Worm (Caenorhabditis elegans): ENCODE data around the gene rcq-5.

rcq-5 gene

ce11 chrIII:4010987-4011386 is 46.8 kb downstream of the rcq-5 start:
- TF ChIP-seq rbr-2 (tag; optimal IDR thresholded peaks at IDR 0.05) (no peak), saeg-2 (GFP tag; IDR thresholded peaks at IDR 0.05) (no peak), nhr-10 (tag; optimal IDR thresholded peaks at IDR 0.05) (no peak), hlh-11 (tag; optimal IDR thresholded peaks at IDR 0.05) (peak; percentile 23), snpc-1.2 (GFP tag; IDR thresholded peaks at IDR 0.05) (no peak), nhr-76 (tag; optimal IDR thresholded peaks at IDR 0.05) (no peak), ceh-20 (GFP tag; IDR thresholded peaks at IDR 0.05) (no peak), pqm-1 (tag; optimal IDR thresholded peaks at IDR 0.05) (peak; percentile 68), R02D3.7 (tag; optimal IDR thresholded peaks at IDR 0.05) (no peak), dve-1 (tag; optimal IDR thresholded peaks at IDR 0.05; ENCODE audit: insufficient read depth) (peak; percentile 23), zip-2 (tag; optimal IDR thresholded peaks at IDR 0.05) (no peak), snpc-4 (tag; optimal IDR thresholded peaks at IDR 0.05) (no peak), mdt-29 (GFP tag; IDR thresholded peaks at IDR 0.05) (no peak), nhr-28 (tag; optimal IDR thresholded peaks at IDR 0.05) (peak; percentile 54), ztf-7 (tag; optimal IDR thresholded peaks at IDR 0.05) (no peak)

- TF ChIP-seq zip-11 (GFP tag; IDR thresholded peaks at IDR 0.05) (no peak), egl-43 (GFP tag; IDR thresholded peaks at IDR 0.05) (peak; percentile 33; the same call in 1 of the 2 replicates), hmg-1.1 (GFP tag; IDR thresholded peaks at IDR 0.05) (0 out of 2 replicates have a peak, but pooled peaks have one; percentile 8), hlh-11 (tag; optimal IDR thresholded peaks at IDR 0.05) (peak; percentile 46), hlh-30 (tag; optimal IDR thresholded peaks at IDR 0.05; ENCODE audit: insufficient read depth) (no peak), lin-15B (tag; optimal IDR thresholded peaks at IDR 0.05) (no peak), rbr-2 (tag; optimal IDR thresholded peaks at IDR 0.05) (no peak), zag-1 (tag; optimal IDR thresholded peaks at IDR 0.05) (no peak), set-16 (GFP tag; IDR thresholded peaks at IDR 0.05) (peak; percentile 40), unc-62 (GFP tag; optimal IDR thresholded peaks at IDR 0.05 in 1 of 2) (peak in 1 of 2 experiments; percentile 98), unc-62 (tag; optimal IDR thresholded peaks at IDR 0.05) (no peak), vab-7 (GFP tag; IDR thresholded peaks at IDR 0.05) (0 out of 2 replicates have a peak, but pooled peaks have one; percentile 17), mes-2 (tag; optimal IDR thresholded peaks at IDR 0.05; ENCODE audit: poor library complexity, severe bottlenecking) (peak; percentile 40), nhr-28 (tag; optimal IDR thresholded peaks at IDR 0.05) (peak; percentile 1), daf-16 (GFP tag; optimal IDR thresholded peaks at IDR 0.05) (no peak), daf-16 (tag; optimal IDR thresholded peaks at IDR 0.05) (no peak), nhr-6 (tag; optimal IDR thresholded peaks at IDR 0.05) (no peak)
Observed at ce11 chrIII:4010168-4010567, 47.6 kb downstream of the rcq-5 start.

DNA sequence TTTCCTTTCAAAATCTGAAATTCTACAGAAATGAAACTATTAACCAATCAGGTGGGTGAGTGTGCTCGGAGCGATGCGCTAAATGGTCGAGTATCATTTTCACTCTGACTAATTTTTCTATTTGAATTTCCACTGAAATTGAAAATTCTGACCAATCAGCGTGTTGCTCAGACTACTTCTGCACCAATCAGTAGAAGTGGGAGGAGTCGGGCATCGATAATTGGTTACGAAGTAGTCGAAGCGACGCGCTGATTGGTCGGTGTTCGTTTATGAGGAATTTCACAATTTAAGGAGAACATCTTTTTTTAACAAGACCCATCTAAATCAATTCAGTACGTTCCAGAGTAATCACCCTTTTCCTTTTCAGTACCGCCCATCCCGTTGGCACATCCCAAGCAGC is 48.6 kb downstream of the rcq-5 start:
- TF ChIP-seq nhr-111 (GFP tag; optimal IDR thresholded peaks at IDR 0.05) (no peak), unc-62 (GFP tag; optimal IDR thresholded peaks at IDR 0.05 in 1 of 2) (peak in 1 of 2 experiments; percentile 61), unc-62 (tag; optimal IDR thresholded peaks at IDR 0.05) (no peak), rbr-2 (tag; optimal IDR thresholded peaks at IDR 0.05) (no peak), fos-1 (tag; optimal IDR thresholded peaks at IDR 0.05) (no peak), dmd-8 (GFP tag; IDR thresholded peaks at IDR 0.05) (no peak), attf-4 (tag; optimal IDR thresholded peaks at IDR 0.05) (no peak)

- TF ChIP-seq madf-5 (GFP tag; IDR thresholded peaks at IDR 0.05) (no peak), unc-62 (GFP tag; optimal IDR thresholded peaks at IDR 0.05 in 1 of 2) (peak in 1 of 2 experiments; percentile 2), unc-62 (tag; optimal IDR thresholded peaks at IDR 0.05) (no peak), ces-1 (GFP tag; optimal IDR thresholded peaks at IDR 0.05) (no peak), php-3 (GFP tag; IDR thresholded peaks at IDR 0.05) (no peak), F49E8.2 (tag; optimal IDR thresholded peaks at IDR 0.05; ENCODE audit: borderline replicate concordance) (no peak), hmg-1.1 (GFP tag; IDR thresholded peaks at IDR 0.05) (no peak), pqm-1 (tag; optimal IDR thresholded peaks at IDR 0.05) (no peak), spr-1 (tag; optimal IDR thresholded peaks at IDR 0.05) (no peak), mxl-2 (GFP tag; conservative IDR thresholded peaks at IDR 0.05) (no peak)
Observed at ce11 chrIII:4007017-4007416, 50.8 kb downstream of the rcq-5 start.

Data from whole organism, L4 larva.